Worm (Caenorhabditis elegans) whole organism, late embryonic: ENCODE measurements around the gene ZK856.19.

Source experiments
- C38D4.7 ChIP-seq: fragments of 200-800 bp; sonication (Bioruptor generic); optimal IDR thresholded peaks from 2 replicates; lab custom pipeline; 2018; ENCODE audit warnings: mild to moderate bottlenecking, missing genetic modification characterization, moderate library complexity, missing compliant biosample characterization
- F13H6.1 ChIP-seq: sonication (generic microtip); optimal IDR thresholded peaks from 2 replicates; lab custom pipeline; 2016; ENCODE audit warnings: missing genetic modification characterization, missing compliant biosample characterization
- K02D7.2 ChIP-seq: sonication (generic microtip); optimal IDR thresholded peaks from 2 replicates; lab custom pipeline; 2017; ENCODE audit warnings: mild to moderate bottlenecking, missing genetic modification characterization, missing compliant biosample characterization
- K09A11.1 ChIP-seq: sonication (generic microtip); optimal IDR thresholded peaks from 2 replicates; lab custom pipeline; 2017; ENCODE audit warnings: antibody characterized with exemption, mild to moderate bottlenecking, missing genetic modification characterization, missing compliant biosample characterization; ENCODE audit not compliant: insufficient read depth
- T23F11.4 ChIP-seq: fragments of 200-800 bp; sonication (Bioruptor generic); optimal IDR thresholded peaks from 2 replicates; lab custom pipeline; 2018; ENCODE audit warnings: mild to moderate bottlenecking, missing genetic modification characterization, missing compliant biosample characterization
- ceh-22 ChIP-seq: sonication (generic microtip); optimal IDR thresholded peaks from 2 replicates; lab custom pipeline; 2017; ENCODE audit warnings: missing biosample characterization, missing genetic modification characterization
- ceh-30 ChIP-seq: fragments of 150-350 bp; optimal IDR thresholded peaks from 2 replicates; lab custom pipeline; 2014; ENCODE audit warnings: missing biosample characterization, missing genetic modification characterization
- ceh-34 ChIP-seq: sonication (generic microtip); optimal IDR thresholded peaks from 2 replicates; lab custom pipeline; 2016; ENCODE audit warnings: mild to moderate bottlenecking, missing genetic modification characterization, missing compliant biosample characterization
- ceh-48 ChIP-seq: sonication (generic microtip); optimal IDR thresholded peaks from 2 replicates; lab custom pipeline; 2016; ENCODE audit warnings: missing genetic modification characterization, inconsistent platforms, missing compliant biosample characterization
- ceh-6 ChIP-seq: fragments of 200-800 bp; sonication (Bioruptor generic); optimal IDR thresholded peaks from 2 replicates; lab custom pipeline; 2018; ENCODE audit warnings: mild to moderate bottlenecking, missing genetic modification characterization, missing compliant biosample characterization
- che-1 ChIP-seq: sonication (generic microtip); optimal IDR thresholded peaks from 2 replicates; lab custom pipeline; 2016; ENCODE audit warnings: mild to moderate bottlenecking, missing genetic modification characterization, missing compliant biosample characterization
- dmd-4 ChIP-seq: sonication (generic microtip); optimal IDR thresholded peaks from 2 replicates; lab custom pipeline; 2016; ENCODE audit warnings: borderline replicate concordance, missing genetic modification characterization, missing compliant biosample characterization
- dve-1 ChIP-seq: sonication (generic microtip); optimal IDR thresholded peaks from 2 replicates; lab custom pipeline; 2017; ENCODE audit warnings: antibody characterized with exemption, mild to moderate bottlenecking, missing genetic modification characterization, missing compliant biosample characterization
- elt-2 ChIP-seq: sonication (generic microtip); optimal IDR thresholded peaks from 2 replicates; lab custom pipeline; 2016; ENCODE audit warnings: missing genetic modification reagents, missing genetic modification characterization, missing compliant biosample characterization
- elt-4 ChIP-seq: sonication (generic microtip); optimal IDR thresholded peaks from 2 replicates; lab custom pipeline; 2016; ENCODE audit warnings: missing genetic modification characterization, missing compliant biosample characterization
- ets-4 ChIP-seq: sonication (generic microtip); optimal IDR thresholded peaks from 2 replicates; lab custom pipeline; 2016; ENCODE audit warnings: missing genetic modification characterization, missing compliant biosample characterization
- fax-1 ChIP-seq: sonication (generic microtip); optimal IDR thresholded peaks from 2 replicates; lab custom pipeline; 2016; ENCODE audit warnings: missing genotype, missing genetic modification characterization, missing compliant biosample characterization
- gmeb-2 ChIP-seq: sonication (generic microtip); optimal IDR thresholded peaks from 2 replicates; lab custom pipeline; 2016; ENCODE audit warnings: missing genetic modification characterization, inconsistent platforms, missing compliant biosample characterization
- hlh-13 ChIP-seq: fragments of 200-800 bp; sonication (Bioruptor generic); optimal IDR thresholded peaks from 2 replicates; lab custom pipeline; 2018; ENCODE audit warnings: mild to moderate bottlenecking, missing genetic modification characterization, missing compliant biosample characterization
- hlh-15 ChIP-seq: sonication (generic microtip); optimal IDR thresholded peaks from 2 replicates; lab custom pipeline; 2016; ENCODE audit warnings: missing genetic modification characterization, missing compliant biosample characterization
- hlh-30 ChIP-seq: sonication (generic microtip); optimal IDR thresholded peaks from 2 replicates; lab custom pipeline; 2017; ENCODE audit warnings: antibody characterized with exemption, missing genetic modification characterization, missing compliant biosample characterization; ENCODE audit not compliant: insufficient read depth
- hlh-6 ChIP-seq: sonication (generic microtip); optimal IDR thresholded peaks from 2 replicates; lab custom pipeline; 2016; ENCODE audit warnings: missing genotype, missing genetic modification characterization, missing compliant biosample characterization
- hlh-8 ChIP-seq: sonication (generic microtip); optimal IDR thresholded peaks from 2 replicates; lab custom pipeline; 2016; ENCODE audit warnings: missing genotype, missing genetic modification characterization, missing compliant biosample characterization
- lim-6 ChIP-seq: sonication (generic microtip); optimal IDR thresholded peaks from 2 replicates; lab custom pipeline; 2016; ENCODE audit warnings: missing genetic modification characterization, missing compliant biosample characterization
- madf-2 ChIP-seq: sonication (generic microtip); optimal IDR thresholded peaks from 2 replicates; lab custom pipeline; 2017; ENCODE audit warnings: missing genetic modification characterization, missing compliant biosample characterization
- mec-3 ChIP-seq: sonication (generic microtip); optimal IDR thresholded peaks from 2 replicates; lab custom pipeline; 2016; ENCODE audit warnings: borderline replicate concordance, missing genetic modification characterization, missing compliant biosample characterization
- nfya-1 ChIP-seq: sonication (generic microtip); optimal IDR thresholded peaks from 2 replicates; lab custom pipeline; 2017; ENCODE audit warnings: missing genetic modification characterization, mild to moderate bottlenecking, missing compliant biosample characterization, antibody characterized with exemption, moderate library complexity
- nhr-11 ChIP-seq: fragments of 150-350 bp; optimal IDR thresholded peaks from 2 replicates; lab custom pipeline; 2014; ENCODE audit warnings: missing biosample characterization, missing genetic modification characterization
- npax-4 ChIP-seq: sonication (generic microtip); optimal IDR thresholded peaks from 2 replicates; lab custom pipeline; 2016; ENCODE audit warnings: missing genetic modification characterization, missing compliant biosample characterization
- odd-2 ChIP-seq: sonication (generic microtip); optimal IDR thresholded peaks from 2 replicates; lab custom pipeline; 2017; ENCODE audit warnings: antibody characterized with exemption, mild to moderate bottlenecking, missing genetic modification characterization, missing compliant biosample characterization
- pag-3 ChIP-seq: sonication (generic microtip); optimal IDR thresholded peaks from 2 replicates; lab custom pipeline; 2016; ENCODE audit warnings: missing compliant biosample characterization, missing genetic modification characterization, borderline replicate concordance
- pax-1 ChIP-seq: fragments of 150-350 bp; optimal IDR thresholded peaks from 2 replicates; lab custom pipeline; 2014; ENCODE audit warnings: missing biosample characterization, missing genetic modification characterization
- pha-2 ChIP-seq: sonication (generic microtip); optimal IDR thresholded peaks from 2 replicates; lab custom pipeline; 2017; ENCODE audit warnings: mild to moderate bottlenecking, missing genetic modification characterization, missing compliant biosample characterization
- pqm-1 ChIP-seq: sonication (generic microtip); optimal IDR thresholded peaks from 2 replicates; lab custom pipeline; 2016; ENCODE audit warnings: missing genetic modification characterization, missing compliant biosample characterization
- pros-1 ChIP-seq: fragments of 150-350 bp; optimal IDR thresholded peaks from 2 replicates; lab custom pipeline; 2014; ENCODE audit warnings: missing biosample characterization, missing genetic modification reagents, missing genetic modification characterization
- rnt-1 ChIP-seq: sonication (generic microtip); optimal IDR thresholded peaks from 2 replicates; lab custom pipeline; 2016; ENCODE audit warnings: missing genetic modification characterization, missing compliant biosample characterization
- sox-2 ChIP-seq: fragments of 200-800 bp; sonication (Bioruptor generic); IDR thresholded peaks from 2 replicates; pipeline ENCODE4 v1.3.6; 2022; ENCODE audit warnings: missing genetic modification reagents, missing genetic modification characterization, missing compliant biosample characterization
- sox-4 ChIP-seq: sonication (generic microtip); optimal IDR thresholded peaks from 2 replicates; lab custom pipeline; 2017; ENCODE audit warnings: mild to moderate bottlenecking, missing genetic modification characterization, inconsistent platforms, missing compliant biosample characterization
- tbx-2 ChIP-seq: sonication (generic microtip); optimal IDR thresholded peaks from 2 replicates; lab custom pipeline; 2016; ENCODE audit warnings: missing genetic modification characterization, missing compliant biosample characterization
- ttx-3 ChIP-seq: sonication (generic microtip); optimal IDR thresholded peaks from 2 replicates; lab custom pipeline; 2016; ENCODE audit warnings: missing genetic modification reagents, missing genetic modification characterization, missing compliant biosample characterization
- unc-42 ChIP-seq: sonication (generic microtip); optimal IDR thresholded peaks from 2 replicates; lab custom pipeline; 2016; ENCODE audit warnings: missing genotype, missing genetic modification characterization, missing compliant biosample characterization
- unc-55 ChIP-seq: sonication (generic microtip); optimal IDR thresholded peaks from 2 replicates; lab custom pipeline; 2017; ENCODE audit warnings: missing biosample characterization, missing genetic modification reagents, missing genetic modification characterization

ZK856.19 gene

ce11 chrV:10248255-10248979 lies 43.7 kb upstream of the ZK856.19 start, which contains the start of gene akt-1:
TSS of gene akt-1 (plus strand) at chrV:10248905.
- no peak for TF ChIP-seq ets-4 (tag; lab: Kevin White, UChicago)
- TF ChIP-seq unc-55 (GFP tag; lab: Kevin White, UChicago), result no peak

- TF ChIP-seq pros-1 (tag; lab: Kevin White, UChicago) (no peak), hlh-30 (tag; lab: Kevin White, UChicago) (no peak), hlh-8 (tag; lab: Kevin White, UChicago) (no peak), npax-4 (tag; lab: Kevin White, UChicago) (no peak), ttx-3 (tag; lab: Kevin White, UChicago) (no peak), lim-6 (tag; lab: Kevin White, UChicago) (no peak), dve-1 (no peak), hlh-6 (tag; lab: Kevin White, UChicago) (no peak), ceh-6 (GFP tag; lab: Kevin White, UChicago) (no peak), gmeb-2 (tag; lab: Kevin White, UChicago) (no peak), hlh-13 (GFP tag; lab: Kevin White, UChicago) (no peak), ceh-22 (tag; lab: Kevin White, UChicago) (no peak), ceh-34 (tag; lab: Kevin White, UChicago) (no peak), pax-1 (no peak), che-1 (tag; lab: Kevin White, UChicago) (no peak), sox-4 (tag; lab: Kevin White, UChicago) (no peak), elt-4 (no peak), rnt-1 (tag; lab: Kevin White, UChicago) (no peak), F13H6.1 (tag; lab: Kevin White, UChicago) (no peak)
Measured at ce11 chrV:10247673-10248239, 43.0 kb upstream of the ZK856.19 start.

ce11 chrV:10246967-10247366 lies 42.3 kb upstream of the ZK856.19 start:
- TF ChIP-seq unc-42 (tag; lab: Kevin White, UChicago) (no peak), tbx-2 (tag; lab: Kevin White, UChicago) (no peak), ceh-48 (no peak), pqm-1 (tag; lab: Kevin White, UChicago) (no peak), T23F11.4 (GFP tag; lab: Kevin White, UChicago) (no peak), odd-2 (tag; lab: Kevin White, UChicago) (no peak), hlh-15 (no peak), madf-2 (tag; lab: Kevin White, UChicago) (no peak), fax-1 (no peak), pha-2 (no peak), npax-4 (tag; lab: Kevin White, UChicago) (no peak), C38D4.7 (GFP tag; lab: Kevin White, UChicago) (no peak)

ce11 chrV:10246443-10246885 lies 41.8 kb upstream of the ZK856.19 start:
- TF ChIP-seq odd-2 (tag; lab: Kevin White, UChicago) (no peak), hlh-30 (tag; lab: Kevin White, UChicago) (peak; percentile 2), F13H6.1 (tag; lab: Kevin White, UChicago) (no peak), npax-4 (tag; lab: Kevin White, UChicago) (no peak), unc-42 (tag; lab: Kevin White, UChicago) (peak; percentile 17)

- TF ChIP-seq npax-4 (tag; lab: Kevin White, UChicago) (no peak), C38D4.7 (GFP tag; lab: Kevin White, UChicago) (no peak), K09A11.1 (tag; lab: Kevin White, UChicago) (no peak), fax-1 (no peak), pag-3 (tag; lab: Kevin White, UChicago) (no peak), dmd-4 (no peak), hlh-8 (tag; lab: Kevin White, UChicago) (no peak), rnt-1 (tag; lab: Kevin White, UChicago) (no peak), K02D7.2 (tag; lab: Kevin White, UChicago) (no peak), nfya-1 (tag; lab: Kevin White, UChicago) (no peak), mec-3 (tag; lab: Kevin White, UChicago) (no peak), odd-2 (tag; lab: Kevin White, UChicago) (no peak), nhr-11 (no peak), ceh-30 (no peak), sox-2 (no peak), pha-2 (no peak), elt-2 (tag; lab: Kevin White, UChicago) (no peak), tbx-2 (tag; lab: Kevin White, UChicago) (no peak)
Measured at ce11 chrV:10245615-10246014, 40.9 kb upstream of the ZK856.19 start.
